Worm (Caenorhabditis elegans) whole organism, L2 larva: ENCODE data around the gene sng-1.

Experiments used
- C34F6.9 ChIP-seq: fragments of 150-350 bp; optimal IDR thresholded peaks from 2 replicates; lab custom pipeline; 2014; ENCODE audit warnings: missing biosample characterization, missing genetic modification characterization
- F13H6.1 ChIP-seq: sonication (generic microtip); optimal IDR thresholded peaks from 2 replicates; lab custom pipeline; 2016; ENCODE audit warnings: missing genetic modification characterization, missing compliant biosample characterization
- R02D3.7 ChIP-seq: fragments of 150-350 bp; optimal IDR thresholded peaks from 2 replicates; lab custom pipeline; 2014; ENCODE audit warnings: missing biosample characterization, missing genetic modification characterization
- Y55F3AM.14 ChIP-seq: fragments of 200-800 bp; sonication (Bioruptor generic); optimal IDR thresholded peaks from 2 replicates; lab custom pipeline; 2018; ENCODE audit warnings: mild to moderate bottlenecking, missing genetic modification characterization, missing compliant biosample characterization
- ZK546.5 ChIP-seq: sonication (generic microtip); optimal IDR thresholded peaks from 2 replicates; lab custom pipeline; 2017; ENCODE audit warnings: missing biosample characterization, missing genetic modification characterization
- alr-1 ChIP-seq: fragments of 150-350 bp; optimal IDR thresholded peaks from 2 replicates; lab custom pipeline; 2014; ENCODE audit warnings: missing biosample characterization, missing genetic modification characterization
- aly-2 ChIP-seq: fragments of 150-350 bp; optimal IDR thresholded peaks from 2 replicates; lab custom pipeline; 2014; ENCODE audit warnings: missing biosample characterization, missing genetic modification characterization
- ama-1 ChIP-seq: fragments of 150-350 bp; optimal IDR thresholded peaks from 2 replicates; lab custom pipeline; 2018; ENCODE audit warnings: inconsistent platforms
- blmp-1 ChIP-seq: sonication (generic microtip); optimal IDR thresholded peaks from 2 replicates; lab custom pipeline; 2017; ENCODE audit warnings: missing genetic modification characterization, mild to moderate bottlenecking, missing compliant biosample characterization, antibody characterized with exemption, moderate library complexity; ENCODE audit not compliant: insufficient read depth
- crh-2 ChIP-seq: sonication (generic microtip); optimal IDR thresholded peaks from 2 replicates; lab custom pipeline; 2017; ENCODE audit warnings: missing biosample characterization, missing genetic modification characterization
- dmd-4 ChIP-seq: sonication (generic microtip); optimal IDR thresholded peaks from 2 replicates; lab custom pipeline; 2017; ENCODE audit warnings: missing biosample characterization, missing genetic modification characterization
- egl-27 ChIP-seq: sonication (generic microtip); optimal IDR thresholded peaks from 3 replicates; lab custom pipeline; 2017; ENCODE audit warnings: missing biosample characterization, missing genetic modification reagents, missing genetic modification characterization
- elt-1 ChIP-seq: fragments of 150-350 bp; optimal IDR thresholded peaks from 2 replicates; lab custom pipeline; 2014; ENCODE audit warnings: missing biosample characterization, missing genetic modification characterization
- elt-3 ChIP-seq: sonication (generic microtip); optimal IDR thresholded peaks from 2 replicates; lab custom pipeline; 2017; ENCODE audit warnings: missing biosample characterization, missing genetic modification characterization
- fos-1 ChIP-seq: fragments of 150-350 bp; optimal IDR thresholded peaks from 2 replicates; lab custom pipeline; 2014; ENCODE audit warnings: missing biosample characterization, missing genetic modification characterization
- gmeb-1 ChIP-seq: fragments of 150-350 bp; optimal IDR thresholded peaks from 2 replicates; lab custom pipeline; 2014; ENCODE audit warnings: missing biosample characterization, missing genetic modification characterization
- lin-11 ChIP-seq: fragments of 150-350 bp; sonication (generic microtip); optimal IDR thresholded peaks from 2 replicates; lab custom pipeline; 2014; ENCODE audit warnings: missing biosample characterization, missing genetic modification characterization, inconsistent platforms, mixed read lengths
- lsy-2 ChIP-seq, 2 experiments: fragments of 150-350 bp in 1 of 2; sonication (generic microtip) in 1 of 2; optimal IDR thresholded peaks; 2 replicates each; lab custom pipeline; 2014 to 2017; ENCODE audit warnings: missing biosample characterization in 2 of 2, missing genetic modification characterization in 2 of 2
- mbf-1 ChIP-seq: sonication (generic microtip); optimal IDR thresholded peaks from 2 replicates; lab custom pipeline; 2017; ENCODE audit warnings: missing biosample characterization, missing genetic modification characterization
- mdl-1 ChIP-seq, 2 experiments: fragments of 150-350 bp in 1 of 2; sonication (generic microtip) in 1 of 2; optimal IDR thresholded peaks; 2 replicates each; lab custom pipeline; 2017; ENCODE audit warnings: missing biosample characterization in 2 of 2, missing genetic modification characterization in 2 of 2
- nhr-10 ChIP-seq: sonication (generic microtip); optimal IDR thresholded peaks from 2 replicates; lab custom pipeline; 2017; ENCODE audit warnings: missing biosample characterization, missing genetic modification characterization
- nhr-11 ChIP-seq: fragments of 150-350 bp; optimal IDR thresholded peaks from 2 replicates; lab custom pipeline; 2014; ENCODE audit warnings: missing biosample characterization, missing genetic modification characterization
- nhr-129 ChIP-seq: fragments of 150-350 bp; optimal IDR thresholded peaks from 2 replicates; lab custom pipeline; 2014; ENCODE audit warnings: missing biosample characterization, missing genetic modification characterization
- nhr-21 ChIP-seq: fragments of 150-350 bp; optimal IDR thresholded peaks from 2 replicates; lab custom pipeline; 2014; ENCODE audit warnings: missing biosample characterization, missing genetic modification characterization
- nhr-23 ChIP-seq: fragments of 150-350 bp; optimal IDR thresholded peaks from 2 replicates; lab custom pipeline; 2014; ENCODE audit warnings: missing biosample characterization, missing genetic modification reagents, missing genetic modification characterization
- nhr-25 ChIP-seq: fragments of 150-350 bp; sonication (generic microtip); optimal IDR thresholded peaks from 3 replicates; lab custom pipeline; 2014; ENCODE audit warnings: missing biosample characterization, missing genetic modification characterization
- nhr-6 ChIP-seq: fragments of 150-350 bp; optimal IDR thresholded peaks from 2 replicates; lab custom pipeline; 2014; ENCODE audit warnings: missing biosample characterization, missing genetic modification characterization
- nhr-77 ChIP-seq: fragments of 150-350 bp; optimal IDR thresholded peaks from 2 replicates; lab custom pipeline; 2014; ENCODE audit warnings: missing biosample characterization, missing genetic modification characterization
- sem-4 ChIP-seq: fragments of 150-350 bp; optimal IDR thresholded peaks from 2 replicates; lab custom pipeline; 2014; ENCODE audit warnings: missing biosample characterization, missing genetic modification reagents, missing genetic modification characterization
- skn-1 ChIP-seq: sonication (generic microtip); optimal IDR thresholded peaks from 2 replicates; lab custom pipeline; 2017; ENCODE audit warnings: missing biosample characterization, missing genetic modification characterization
- sma-3 ChIP-seq: sonication (generic microtip); optimal IDR thresholded peaks from 2 replicates; lab custom pipeline; 2016; ENCODE audit warnings: missing genetic modification reagents, missing genetic modification characterization, missing compliant biosample characterization
- sma-9 ChIP-seq, 2 experiments: fragments of 150-350 bp in 1 of 2; sonication (generic microtip) in 1 of 2; optimal IDR thresholded peaks; 2 replicates each; lab custom pipeline; 2014 to 2016; ENCODE audit warnings: missing genetic modification characterization in 2 of 2, mild to moderate bottlenecking in 1 of 2, missing biosample characterization in 1 of 2, missing compliant biosample characterization in 1 of 2, missing genetic modification reagents in 1 of 2, moderate library complexity in 1 of 2
- snpc-4 ChIP-seq: fragments of 150-350 bp; optimal IDR thresholded peaks from 2 replicates; lab custom pipeline; 2014; ENCODE audit warnings: missing biosample characterization, missing genetic modification characterization
- unc-55 ChIP-seq: fragments of 150-350 bp; sonication (generic microtip); optimal IDR thresholded peaks from 3 replicates; lab custom pipeline; 2014; ENCODE audit warnings: missing biosample characterization, missing genetic modification reagents, missing genetic modification characterization
- unc-62 ChIP-seq: fragments of 150-350 bp; optimal IDR thresholded peaks from 2 replicates; lab custom pipeline; 2014; ENCODE audit warnings: missing biosample characterization, missing genetic modification reagents, missing genetic modification characterization
- zag-1 ChIP-seq: fragments of 150-350 bp; optimal IDR thresholded peaks from 2 replicates; lab custom pipeline; 2014; ENCODE audit warnings: missing biosample characterization, missing genetic modification characterization
- ztf-11 ChIP-seq: sonication (generic microtip); optimal IDR thresholded peaks from 2 replicates; lab custom pipeline; 2017; ENCODE audit warnings: missing biosample characterization, missing genetic modification characterization
- ztf-4 ChIP-seq: fragments of 150-350 bp; optimal IDR thresholded peaks from 2 replicates; lab custom pipeline; 2014; ENCODE audit warnings: missing biosample characterization, missing genetic modification characterization

Gene sng-1

ce11 chrX:7296310-7296709 lies 31.1 kb upstream of the sng-1 start:
- TF ChIP-seq nhr-11 (tag; lab: Kevin White, UChicago) (no peak), nhr-6 (tag; lab: Kevin White, UChicago) (no peak), F13H6.1 (tag; lab: Kevin White, UChicago) (no peak), unc-62 (GFP tag; lab: Kevin White, UChicago) (no peak), nhr-77 (tag; lab: Kevin White, UChicago) (no peak), ama-1 (lab: Kevin White, UChicago) (no peak), crh-2 (tag; lab: Kevin White, UChicago) (no peak), zag-1 (tag; lab: Kevin White, UChicago) (no peak), C34F6.9 (tag; lab: Kevin White, UChicago) (no peak), nhr-23 (tag; lab: Kevin White, UChicago) (no peak), ztf-4 (tag; lab: Kevin White, UChicago) (no peak), dmd-4 (tag; lab: Kevin White, UChicago) (no peak)

ce11 chrX:7298652-7299051 lies 28.7 kb upstream of the sng-1 start, which contains the start of gene K03A1.4:
TSS of gene K03A1.4 (minus strand) at chrX:7298752.
- TF ChIP-seq ztf-4 (tag; lab: Kevin White, UChicago), result no peak
- TF ChIP-seq nhr-129 (tag; lab: Kevin White, UChicago), result no peak
- no peak for TF ChIP-seq elt-1 (tag; lab: Kevin White, UChicago)
- no peak for TF ChIP-seq lin-11 (tag; lab: Kevin White, UChicago)
- no peak for TF ChIP-seq egl-27 (tag; lab: Kevin White, UChicago)
- TF ChIP-seq aly-2, result no peak
- TF ChIP-seq gmeb-1, result no peak
- TF ChIP-seq ZK546.5 (tag; lab: Kevin White, UChicago), result no peak
- no peak for TF ChIP-seq snpc-4 (tag; lab: Kevin White, UChicago)
- no peak for TF ChIP-seq nhr-6 (tag; lab: Kevin White, UChicago)
- TF ChIP-seq ztf-11 (tag; lab: Kevin White, UChicago), result no peak
- no peak for TF ChIP-seq C34F6.9 (tag; lab: Kevin White, UChicago)
- no peak for TF ChIP-seq sma-3
- TF ChIP-seq mbf-1 (tag; lab: Kevin White, UChicago), result no peak
- no peak for TF ChIP-seq alr-1 (tag; lab: Kevin White, UChicago)
- TF ChIP-seq F13H6.1 (tag; lab: Kevin White, UChicago), result no peak
- TF ChIP-seq sem-4 (tag; lab: Kevin White, UChicago), result no peak
- TF ChIP-seq nhr-10 (tag; lab: Kevin White, UChicago), result no peak
- no peak for TF ChIP-seq R02D3.7
- TF ChIP-seq crh-2 (tag; lab: Kevin White, UChicago), result no peak

ce11 chrX:7303115-7303514 lies 24.3 kb upstream of the sng-1 start:
- TF ChIP-seq crh-2 (tag; lab: Kevin White, UChicago) (no peak), nhr-6 (tag; lab: Kevin White, UChicago) (no peak), alr-1 (tag; lab: Kevin White, UChicago) (no peak), fos-1 (peak; percentile 10)

- TF ChIP-seq sma-3 (peak; percentile 43), skn-1 (tag; lab: Kevin White, UChicago) (peak; percentile 35), nhr-25 (peak; percentile 20), mdl-1 (tag; optimal IDR thresholded peaks at IDR 0.05; lab: Kevin White, UChicago) (peak in 1 of 2 experiments; percentile 47), sma-9 (GFP tag; optimal IDR thresholded peaks at IDR 0.05; lab: Kevin White, UChicago) (peak; percentile 83), sma-9 (tag; optimal IDR thresholded peaks at IDR 0.05; lab: Kevin White, UChicago) (no peak), gmeb-1 (no peak), lin-11 (tag; lab: Kevin White, UChicago) (no peak), crh-2 (tag; lab: Kevin White, UChicago) (peak; percentile 49), sem-4 (tag; lab: Kevin White, UChicago) (peak; percentile 47), fos-1 (peak; percentile 40), nhr-129 (tag; lab: Kevin White, UChicago) (peak; percentile 21), dmd-4 (tag; lab: Kevin White, UChicago) (no peak), nhr-21 (tag; lab: Kevin White, UChicago) (peak; percentile 50)
- TF ChIP-seq, all 48 proteins: peak for 10
Measured at ce11 chrX:7305520-7306186, 21.7 kb upstream of the sng-1 start, which contains the start of gene sur-5. TSS of gene sur-5 (minus strand) at chrX:7305570.

ce11 chrX:7306434-7306833 lies 21.0 kb upstream of the sng-1 start:
- peak; percentile 81 for TF ChIP-seq unc-55 (GFP tag; lab: Kevin White, UChicago)
- peak; percentile 75 for TF ChIP-seq C34F6.9 (tag; lab: Kevin White, UChicago)
- peak; percentile 26 for TF ChIP-seq sma-3
- peak in 1 of 2 experiments; percentile 3 for TF ChIP-seq mdl-1 (tag; optimal IDR thresholded peaks at IDR 0.05; lab: Kevin White, UChicago)
- TF ChIP-seq egl-27 (tag; lab: Kevin White, UChicago), result no peak
- TF ChIP-seq sma-9 (GFP tag; optimal IDR thresholded peaks at IDR 0.05; lab: Kevin White, UChicago), result peak; percentile 89
- no peak for TF ChIP-seq sma-9 (tag; optimal IDR thresholded peaks at IDR 0.05; lab: Kevin White, UChicago)
- peak; percentile 10 for TF ChIP-seq snpc-4 (tag; lab: Kevin White, UChicago)
- TF ChIP-seq blmp-1 (tag; lab: Kevin White, UChicago), result peak; percentile 65
- no peak for TF ChIP-seq nhr-10 (tag; lab: Kevin White, UChicago)
- TF ChIP-seq zag-1 (tag; lab: Kevin White, UChicago), result peak; percentile 76
- TF ChIP-seq lin-11 (tag; lab: Kevin White, UChicago), result peak; percentile 37
- no peak for TF ChIP-seq elt-3 (tag; lab: Kevin White, UChicago)
- no peak for TF ChIP-seq unc-62 (GFP tag; lab: Kevin White, UChicago)
- TF ChIP-seq nhr-6 (tag; lab: Kevin White, UChicago), result peak; percentile 14
- TF ChIP-seq nhr-25, result peak; percentile 52
- TF ChIP-seq nhr-11 (tag; lab: Kevin White, UChicago), result no peak
- peak; percentile 73 for TF ChIP-seq fos-1
- peak; percentile 84 for TF ChIP-seq nhr-129 (tag; lab: Kevin White, UChicago)
- TF ChIP-seq ztf-4 (tag; lab: Kevin White, UChicago), result no peak
- peak; percentile 13 for TF ChIP-seq Y55F3AM.14 (GFP tag; lab: Kevin White, UChicago)
- TF ChIP-seq crh-2 (tag; lab: Kevin White, UChicago), result peak; percentile 85
- TF ChIP-seq gmeb-1, result no peak
- peak; percentile 85 for TF ChIP-seq F13H6.1 (tag; lab: Kevin White, UChicago)
- peak; percentile 11 to 59 for TF ChIP-seq lsy-2 (tag; optimal IDR thresholded peaks at IDR 0.05; lab: Kevin White, UChicago)
- TF ChIP-seq, all 48 proteins: peak for 17
